Worm (Caenorhabditis elegans) whole organism, L2 larva: ENCODE data around the gene ZC262.7.

Experiments
- C34F6.9 ChIP-seq: fragments of 150-350 bp; optimal IDR thresholded peaks from 2 replicates; lab custom pipeline; 2014; ENCODE audit warnings: missing biosample characterization, missing genetic modification characterization
- F13H6.1 ChIP-seq: sonication (generic microtip); optimal IDR thresholded peaks from 2 replicates; lab custom pipeline; 2016; ENCODE audit warnings: missing genetic modification characterization, missing compliant biosample characterization
- R02D3.7 ChIP-seq: fragments of 150-350 bp; optimal IDR thresholded peaks from 2 replicates; lab custom pipeline; 2014; ENCODE audit warnings: missing biosample characterization, missing genetic modification characterization
- Y55F3AM.14 ChIP-seq: fragments of 200-800 bp; sonication (Bioruptor generic); optimal IDR thresholded peaks from 2 replicates; lab custom pipeline; 2018; ENCODE audit warnings: mild to moderate bottlenecking, missing genetic modification characterization, missing compliant biosample characterization
- ZK546.5 ChIP-seq: sonication (generic microtip); optimal IDR thresholded peaks from 2 replicates; lab custom pipeline; 2017; ENCODE audit warnings: missing biosample characterization, missing genetic modification characterization
- alr-1 ChIP-seq: fragments of 150-350 bp; optimal IDR thresholded peaks from 2 replicates; lab custom pipeline; 2014; ENCODE audit warnings: missing biosample characterization, missing genetic modification characterization
- aly-2 ChIP-seq: fragments of 150-350 bp; optimal IDR thresholded peaks from 2 replicates; lab custom pipeline; 2014; ENCODE audit warnings: missing biosample characterization, missing genetic modification characterization
- ama-1 ChIP-seq: fragments of 150-350 bp; optimal IDR thresholded peaks from 2 replicates; lab custom pipeline; 2018; ENCODE audit warnings: inconsistent platforms
- blmp-1 ChIP-seq: sonication (generic microtip); optimal IDR thresholded peaks from 2 replicates; lab custom pipeline; 2017; ENCODE audit warnings: missing genetic modification characterization, mild to moderate bottlenecking, missing compliant biosample characterization, antibody characterized with exemption, moderate library complexity; ENCODE audit not compliant: insufficient read depth
- crh-2 ChIP-seq: sonication (generic microtip); optimal IDR thresholded peaks from 2 replicates; lab custom pipeline; 2017; ENCODE audit warnings: missing biosample characterization, missing genetic modification characterization
- dmd-4 ChIP-seq: sonication (generic microtip); optimal IDR thresholded peaks from 2 replicates; lab custom pipeline; 2017; ENCODE audit warnings: missing biosample characterization, missing genetic modification characterization
- egl-27 ChIP-seq: sonication (generic microtip); optimal IDR thresholded peaks from 3 replicates; lab custom pipeline; 2017; ENCODE audit warnings: missing biosample characterization, missing genetic modification reagents, missing genetic modification characterization
- elt-1 ChIP-seq: fragments of 150-350 bp; optimal IDR thresholded peaks from 2 replicates; lab custom pipeline; 2014; ENCODE audit warnings: missing biosample characterization, missing genetic modification characterization
- elt-3 ChIP-seq: sonication (generic microtip); optimal IDR thresholded peaks from 2 replicates; lab custom pipeline; 2017; ENCODE audit warnings: missing biosample characterization, missing genetic modification characterization
- fos-1 ChIP-seq: fragments of 150-350 bp; optimal IDR thresholded peaks from 2 replicates; lab custom pipeline; 2014; ENCODE audit warnings: missing biosample characterization, missing genetic modification characterization
- gmeb-1 ChIP-seq: fragments of 150-350 bp; optimal IDR thresholded peaks from 2 replicates; lab custom pipeline; 2014; ENCODE audit warnings: missing biosample characterization, missing genetic modification characterization
- lin-11 ChIP-seq: fragments of 150-350 bp; sonication (generic microtip); optimal IDR thresholded peaks from 2 replicates; lab custom pipeline; 2014; ENCODE audit warnings: missing biosample characterization, missing genetic modification characterization, inconsistent platforms, mixed read lengths
- lin-13 ChIP-seq: fragments of 150-350 bp; optimal IDR thresholded peaks from 2 replicates; lab custom pipeline; 2014; ENCODE audit warnings: missing biosample characterization, missing genetic modification reagents, missing genetic modification characterization
- lin-39 ChIP-seq: fragments of 150-350 bp; optimal IDR thresholded peaks from 2 replicates; lab custom pipeline; 2014; ENCODE audit warnings: missing biosample characterization, missing genetic modification reagents, missing genetic modification characterization
- lsy-2 ChIP-seq, 2 experiments: fragments of 150-350 bp in 1 of 2; sonication (generic microtip) in 1 of 2; optimal IDR thresholded peaks; 2 replicates each; lab custom pipeline; 2014 to 2017; ENCODE audit warnings: missing biosample characterization in 2 of 2, missing genetic modification characterization in 2 of 2
- mab-5 ChIP-seq: fragments of 150-350 bp; optimal IDR thresholded peaks from 2 replicates; lab custom pipeline; 2014; ENCODE audit warnings: missing biosample characterization, missing genetic modification characterization
- mdl-1 ChIP-seq, 2 experiments: fragments of 150-350 bp in 1 of 2; sonication (generic microtip) in 1 of 2; optimal IDR thresholded peaks; 2 replicates each; lab custom pipeline; 2017; ENCODE audit warnings: missing biosample characterization in 2 of 2, missing genetic modification characterization in 2 of 2
- nhr-11 ChIP-seq: fragments of 150-350 bp; optimal IDR thresholded peaks from 2 replicates; lab custom pipeline; 2014; ENCODE audit warnings: missing biosample characterization, missing genetic modification characterization
- nhr-12 ChIP-seq: fragments of 150-350 bp; optimal IDR thresholded peaks from 2 replicates; lab custom pipeline; 2014; ENCODE audit warnings: missing biosample characterization, missing genetic modification characterization
- nhr-129 ChIP-seq: fragments of 150-350 bp; optimal IDR thresholded peaks from 2 replicates; lab custom pipeline; 2014; ENCODE audit warnings: missing biosample characterization, missing genetic modification characterization
- nhr-21 ChIP-seq: fragments of 150-350 bp; optimal IDR thresholded peaks from 2 replicates; lab custom pipeline; 2014; ENCODE audit warnings: missing biosample characterization, missing genetic modification characterization
- nhr-23 ChIP-seq: fragments of 150-350 bp; optimal IDR thresholded peaks from 2 replicates; lab custom pipeline; 2014; ENCODE audit warnings: missing biosample characterization, missing genetic modification reagents, missing genetic modification characterization
- nhr-237 ChIP-seq: fragments of 150-350 bp; optimal IDR thresholded peaks from 2 replicates; lab custom pipeline; 2014; ENCODE audit warnings: missing biosample characterization, missing genetic modification characterization
- nhr-25 ChIP-seq: fragments of 150-350 bp; sonication (generic microtip); optimal IDR thresholded peaks from 3 replicates; lab custom pipeline; 2014; ENCODE audit warnings: missing biosample characterization, missing genetic modification characterization
- nhr-77 ChIP-seq: fragments of 150-350 bp; optimal IDR thresholded peaks from 2 replicates; lab custom pipeline; 2014; ENCODE audit warnings: missing biosample characterization, missing genetic modification characterization
- skn-1 ChIP-seq: sonication (generic microtip); optimal IDR thresholded peaks from 2 replicates; lab custom pipeline; 2017; ENCODE audit warnings: missing biosample characterization, missing genetic modification characterization
- sma-3 ChIP-seq: sonication (generic microtip); optimal IDR thresholded peaks from 2 replicates; lab custom pipeline; 2016; ENCODE audit warnings: missing genetic modification reagents, missing genetic modification characterization, missing compliant biosample characterization
- sma-9 ChIP-seq, 2 experiments: fragments of 150-350 bp in 1 of 2; sonication (generic microtip) in 1 of 2; optimal IDR thresholded peaks; 2 replicates each; lab custom pipeline; 2014 to 2016; ENCODE audit warnings: missing genetic modification characterization in 2 of 2, mild to moderate bottlenecking in 1 of 2, missing biosample characterization in 1 of 2, missing compliant biosample characterization in 1 of 2, missing genetic modification reagents in 1 of 2, moderate library complexity in 1 of 2
- unc-39 ChIP-seq: fragments of 150-350 bp; optimal IDR thresholded peaks from 2 replicates; lab custom pipeline; 2014; ENCODE audit warnings: missing biosample characterization, missing genetic modification characterization
- unc-55 ChIP-seq: fragments of 150-350 bp; sonication (generic microtip); optimal IDR thresholded peaks from 3 replicates; lab custom pipeline; 2014; ENCODE audit warnings: missing biosample characterization, missing genetic modification reagents, missing genetic modification characterization
- unc-62 ChIP-seq: fragments of 150-350 bp; optimal IDR thresholded peaks from 2 replicates; lab custom pipeline; 2014; ENCODE audit warnings: missing biosample characterization, missing genetic modification reagents, missing genetic modification characterization
- zag-1 ChIP-seq: fragments of 150-350 bp; optimal IDR thresholded peaks from 2 replicates; lab custom pipeline; 2014; ENCODE audit warnings: missing biosample characterization, missing genetic modification characterization
- ztf-1 ChIP-seq: fragments of 200-800 bp; sonication (Bioruptor generic); conservative IDR thresholded peaks from 2 replicates; pipeline ENCODE4 v1.3.6; 2022; ENCODE audit warnings: missing genetic modification characterization, missing compliant biosample characterization
- ztf-11 ChIP-seq: sonication (generic microtip); optimal IDR thresholded peaks from 2 replicates; lab custom pipeline; 2017; ENCODE audit warnings: missing biosample characterization, missing genetic modification characterization
- ztf-4 ChIP-seq: fragments of 150-350 bp; optimal IDR thresholded peaks from 2 replicates; lab custom pipeline; 2014; ENCODE audit warnings: missing biosample characterization, missing genetic modification characterization

ZC262.7 gene

DNA sequence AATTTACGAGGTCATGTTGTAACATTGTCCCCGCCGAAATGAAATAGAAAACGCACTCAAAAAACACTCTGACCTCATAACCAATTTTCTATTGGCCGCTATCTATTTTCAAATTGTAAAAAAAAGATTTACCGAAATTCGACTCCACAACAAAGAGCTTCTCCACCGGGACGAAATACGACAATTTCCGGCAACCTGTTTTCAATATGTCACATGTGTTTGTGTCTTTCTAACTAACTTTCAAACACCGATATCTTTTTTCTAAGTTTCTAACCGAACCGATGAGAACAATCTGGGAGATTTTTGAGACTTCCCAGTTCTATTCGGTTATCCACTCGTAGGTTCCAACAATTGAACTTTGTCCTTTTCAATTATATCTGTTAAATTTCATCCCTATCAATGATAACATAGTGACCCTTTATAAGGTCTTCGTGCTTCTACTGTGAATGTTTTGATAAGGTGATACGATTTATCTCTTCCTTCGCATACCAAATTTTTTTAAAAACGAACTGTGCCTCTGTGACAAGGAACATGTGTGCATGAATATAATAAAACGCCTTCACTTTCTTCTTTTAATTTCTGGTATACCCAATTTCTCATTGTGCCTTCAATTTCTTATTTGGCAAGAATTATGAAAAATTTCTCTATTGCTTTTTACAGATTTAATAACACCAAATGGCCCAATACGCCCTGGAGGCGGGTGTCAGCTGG, 27.6 kb upstream of the ZC262.7 start, which contains the start of gene lmbr-1:
Gene lmbr-1, plus strand, starts transcription at position 661 of the 711 bp plus-strand sequence.
- TF ChIP-seq aly-2 = no peak
- no peak for TF ChIP-seq mab-5 (tag; lab: Kevin White, UChicago)
- TF ChIP-seq skn-1 (tag; lab: Kevin White, UChicago) = no peak
- TF ChIP-seq nhr-129 = no peak
- TF ChIP-seq elt-1 = no peak
- no peak for TF ChIP-seq fos-1 (tag; lab: Kevin White, UChicago)
- TF ChIP-seq Y55F3AM.14 (GFP tag; lab: Kevin White, UChicago) = no peak
- no peak for TF ChIP-seq ztf-11 (tag; lab: Kevin White, UChicago)
- TF ChIP-seq unc-62 = no peak
- no peak for TF ChIP-seq unc-39
- no peak for TF ChIP-seq ztf-4 (tag; lab: Kevin White, UChicago)
- no peak for TF ChIP-seq nhr-23 (tag; lab: Kevin White, UChicago)
- no peak for TF ChIP-seq nhr-237 (tag; lab: Kevin White, UChicago)
- no peak for TF ChIP-seq zag-1
- TF ChIP-seq lin-39 (tag; lab: Kevin White, UChicago) = no peak
- no peak for TF ChIP-seq sma-9 (GFP tag; optimal IDR thresholded peaks at IDR 0.05; lab: Kevin White, UChicago)
- TF ChIP-seq sma-9 (tag; optimal IDR thresholded peaks at IDR 0.05; lab: Kevin White, UChicago) = no peak
- TF ChIP-seq mdl-1 (tag; optimal IDR thresholded peaks at IDR 0.05; lab: Kevin White, UChicago) = no peak
- TF ChIP-seq ZK546.5 (tag; lab: Kevin White, UChicago) = no peak
- TF ChIP-seq egl-27 (tag; lab: Kevin White, UChicago) = no peak

- TF ChIP-seq Y55F3AM.14 (GFP tag; lab: Kevin White, UChicago) = peak; percentile 39
- TF ChIP-seq sma-3 (GFP tag; lab: Kevin White, UChicago) = peak; percentile 2
- no peak for TF ChIP-seq sma-9 (GFP tag; optimal IDR thresholded peaks at IDR 0.05; lab: Kevin White, UChicago)
- no peak for TF ChIP-seq sma-9 (tag; optimal IDR thresholded peaks at IDR 0.05; lab: Kevin White, UChicago)
- TF ChIP-seq nhr-11 (tag; lab: Kevin White, UChicago) = no peak
- no peak for TF ChIP-seq nhr-23 (tag; lab: Kevin White, UChicago)
- peak; percentile 53 for TF ChIP-seq nhr-21
- no peak for TF ChIP-seq ztf-1 (GFP tag; lab: Robert Waterston, UW)
- no peak for TF ChIP-seq elt-3
- TF ChIP-seq nhr-12 (tag; lab: Kevin White, UChicago) = no peak
- TF ChIP-seq ZK546.5 (tag; lab: Kevin White, UChicago) = no peak
- peak in 1 of 2 experiments; percentile 63 for TF ChIP-seq lsy-2 (tag; optimal IDR thresholded peaks at IDR 0.05; lab: Kevin White, UChicago)
- TF ChIP-seq unc-55 (GFP tag; lab: Kevin White, UChicago) = peak; percentile 2
- no peak for TF ChIP-seq elt-1
- no peak for TF ChIP-seq gmeb-1 (tag; lab: Kevin White, UChicago)
- no peak for TF ChIP-seq unc-39
- peak; percentile 54 for TF ChIP-seq F13H6.1 (tag; lab: Kevin White, UChicago)
- TF ChIP-seq lin-11 (tag; lab: Kevin White, UChicago) = no peak
- no peak for TF ChIP-seq nhr-77 (tag; lab: Kevin White, UChicago)
- no peak for TF ChIP-seq R02D3.7 (tag; lab: Kevin White, UChicago)
- peak; percentile 50 for TF ChIP-seq nhr-129
- TF ChIP-seq aly-2 = no peak
- TF ChIP-seq C34F6.9 (tag; lab: Kevin White, UChicago) = peak; percentile 68
- TF ChIP-seq mab-5 (tag; lab: Kevin White, UChicago) = no peak
- peak; percentile 39 for TF ChIP-seq crh-2 (tag; lab: Kevin White, UChicago)
- TF ChIP-seq skn-1 (tag; lab: Kevin White, UChicago) = no peak
- no peak for TF ChIP-seq unc-62
- no peak for TF ChIP-seq nhr-237 (tag; lab: Kevin White, UChicago)
- TF ChIP-seq fos-1 (tag; lab: Kevin White, UChicago) = peak; percentile 46
- no peak for TF ChIP-seq alr-1 (tag; lab: Kevin White, UChicago)
- no peak for TF ChIP-seq dmd-4 (tag; lab: Kevin White, UChicago)
- TF ChIP-seq nhr-25 (tag; lab: Kevin White, UChicago) = peak; percentile 53
- TF ChIP-seq ama-1 (lab: Kevin White, UChicago) = no peak
- TF ChIP-seq mdl-1 (tag; optimal IDR thresholded peaks at IDR 0.05; lab: Kevin White, UChicago) = peak in 1 of 2 experiments; percentile 17
- TF ChIP-seq ztf-11 (tag; lab: Kevin White, UChicago) = no peak
- no peak for TF ChIP-seq lin-13 (GFP tag; lab: Kevin White, UChicago)
- TF ChIP-seq blmp-1 (tag; lab: Kevin White, UChicago) = peak; percentile 52
Observed at ce11 chrIII:8370846-8371257, 26.7 kb upstream of the ZC262.7 start.
